Worm (Caenorhabditis elegans): ENCODE results near the gene T06A1.5.

DNA sequence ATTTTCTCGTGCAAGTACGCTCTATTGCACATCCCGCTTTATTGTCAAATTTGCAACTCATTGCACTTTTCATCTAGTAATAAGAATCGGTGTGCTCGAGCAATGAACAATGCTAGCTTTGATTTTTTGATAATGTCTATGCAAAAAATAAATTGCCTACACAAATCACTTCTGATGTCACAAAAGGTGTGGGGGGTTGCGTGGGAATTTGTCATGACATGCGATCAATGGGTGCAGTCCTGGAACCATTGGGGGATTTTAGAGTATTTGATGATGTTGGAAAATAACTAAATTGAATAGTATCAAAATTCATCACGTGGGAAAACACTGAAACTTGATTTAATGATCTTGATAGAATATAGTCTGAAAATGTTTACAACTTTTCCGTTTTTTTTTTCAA, 18.9 kb downstream of the T06A1.5 start:
- TF ChIP-seq nhr-11 (tag; optimal IDR thresholded peaks at IDR 0.05) (no peak), ztf-11 (tag; optimal IDR thresholded peaks at IDR 0.05) (no peak), ceh-8 (GFP tag; optimal IDR thresholded peaks at IDR 0.05) (peak; percentile 76), unc-98 (GFP tag; IDR thresholded peaks at IDR 0.05) (no peak), hpl-2 (GFP tag; optimal IDR thresholded peaks at IDR 0.05) (no peak), blmp-1 (tag; optimal IDR thresholded peaks at IDR 0.05) (no peak), lin-15B (tag; optimal IDR thresholded peaks at IDR 0.05) (no peak), irx-1 (tag; optimal IDR thresholded peaks at IDR 0.05) (no peak)
